Worm (Caenorhabditis elegans): Measurements from ENCODE around the gene nhr-7.

DNA sequence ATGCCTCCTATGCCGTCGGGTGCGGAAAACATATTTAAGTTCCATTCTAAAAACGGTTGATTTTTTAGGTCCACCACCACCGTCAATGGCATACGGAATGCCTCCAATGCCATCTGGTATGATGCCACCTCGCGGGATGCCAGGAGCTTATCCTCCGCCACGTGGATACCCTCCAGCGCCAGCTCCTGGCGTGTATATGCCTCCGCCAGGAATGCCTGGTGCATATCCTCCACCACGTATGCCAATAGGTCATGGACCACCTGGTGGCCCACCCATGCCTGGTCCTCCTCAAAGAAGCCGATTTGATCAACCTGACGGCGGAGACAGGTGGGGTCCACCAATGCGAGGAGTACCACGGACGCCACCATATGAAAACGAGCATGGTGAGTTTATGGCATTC, 40.3 kb upstream of the nhr-7 start:
- TF ChIP-seq lin-13 (GFP tag; optimal IDR thresholded peaks at IDR 0.05) (no peak), nhr-11 (tag; optimal IDR thresholded peaks at IDR 0.05) (no peak), lin-39 (tag; optimal IDR thresholded peaks at IDR 0.05) (no peak), elt-3 (tag; optimal IDR thresholded peaks at IDR 0.05) (no peak), aly-2 (tag; optimal IDR thresholded peaks at IDR 0.05) (no peak), dpl-1 (GFP tag; optimal IDR thresholded peaks at IDR 0.05) (no peak), nhr-85 (tag) (no peak), fkh-10 (GFP tag; optimal IDR thresholded peaks at IDR 0.05) (no peak)
